Worm (Caenorhabditis elegans) whole organism, L1 larva: Measurements from ENCODE around the gene F53E10.5.

Experiments
- C16A3.4 ChIP-seq: fragments of 150-350 bp; optimal IDR thresholded peaks from 2 replicates; lab custom pipeline; 2014; ENCODE audit warnings: missing biosample characterization, missing genetic modification characterization
- C34B4.2 ChIP-seq: sonication (generic microtip); optimal IDR thresholded peaks from 2 replicates; lab custom pipeline; 2017; ENCODE audit warnings: mild to moderate bottlenecking, missing genetic modification characterization, missing compliant biosample characterization
- Y116A8C.19 ChIP-seq: sonication (generic microtip); optimal IDR thresholded peaks from 2 replicates; lab custom pipeline; 2016; ENCODE audit warnings: missing compliant biosample characterization, missing genetic modification characterization, borderline replicate concordance
- aha-1 ChIP-seq: fragments of 150-350 bp; optimal IDR thresholded peaks from 2 replicates; lab custom pipeline; 2014; ENCODE audit warnings: missing biosample characterization, missing genetic modification characterization
- aly-2 ChIP-seq: fragments of 150-350 bp; optimal IDR thresholded peaks from 2 replicates; lab custom pipeline; 2014; ENCODE audit warnings: missing biosample characterization, missing genetic modification characterization
- ama-1 ChIP-seq: fragments of 150-350 bp; optimal IDR thresholded peaks from 2 replicates; lab custom pipeline; 2014
- ceh-8 ChIP-seq: fragments of 200-800 bp; sonication (Bioruptor generic); optimal IDR thresholded peaks from 2 replicates; lab custom pipeline; 2018; ENCODE audit warnings: mild to moderate bottlenecking, missing genetic modification characterization, moderate library complexity, missing compliant biosample characterization
- ceh-82 ChIP-seq, 3 experiments: fragments of 150-350 bp in 1 of 3; sonication (generic microtip) in 2 of 3; optimal IDR thresholded peaks; 2 replicates each; lab custom pipeline; 2014 to 2017; ENCODE audit warnings: missing biosample characterization in 3 of 3, missing genetic modification characterization in 3 of 3
- ceh-88 ChIP-seq: fragments of 200-800 bp; sonication (Bioruptor generic); IDR thresholded peaks from 2 replicates; pipeline ENCODE4 v1.3.6; 2022; ENCODE audit warnings: missing genetic modification characterization, missing compliant biosample characterization
- ces-1 ChIP-seq: fragments of 150-350 bp; optimal IDR thresholded peaks from 2 replicates; lab custom pipeline; 2014; ENCODE audit warnings: missing biosample characterization, missing genetic modification reagents, missing genetic modification characterization
- dsc-1 ChIP-seq: sonication (generic microtip); optimal IDR thresholded peaks from 2 replicates; lab custom pipeline; 2016; ENCODE audit warnings: mild to moderate bottlenecking, missing genetic modification characterization, missing compliant biosample characterization
- efl-3 ChIP-seq: fragments of 200-800 bp; sonication (Bioruptor generic); optimal IDR thresholded peaks from 2 replicates; lab custom pipeline; 2018; ENCODE audit warnings: mild to moderate bottlenecking, missing genetic modification characterization, missing compliant biosample characterization
- egl-13 ChIP-seq: sonication (generic microtip); optimal IDR thresholded peaks from 2 replicates; lab custom pipeline; 2016; ENCODE audit warnings: missing genotype, missing genetic modification reagents, missing genetic modification characterization, missing compliant biosample characterization
- elt-2 ChIP-seq: sonication (generic microtip); optimal IDR thresholded peaks from 2 replicates; lab custom pipeline; 2016; ENCODE audit warnings: missing genetic modification characterization, mild to moderate bottlenecking, inconsistent platforms, missing compliant biosample characterization, missing genetic modification reagents
- elt-3 ChIP-seq, 6 experiments: fragments of 150-350 bp in 1 of 6; sonication (generic microtip); optimal IDR thresholded peaks; 2 replicates each; lab custom pipeline; 2017 to 2018; ENCODE audit warnings: missing biosample characterization in 6 of 6, missing genetic modification characterization in 6 of 6, inconsistent platforms in 1 of 6
- fkh-4 ChIP-seq: sonication (generic microtip); optimal IDR thresholded peaks from 2 replicates; lab custom pipeline; 2016; ENCODE audit warnings: missing compliant biosample characterization, missing genetic modification characterization, borderline replicate concordance
- fkh-8 ChIP-seq: sonication (generic microtip); optimal IDR thresholded peaks from 2 replicates; lab custom pipeline; 2016; ENCODE audit warnings: mild to moderate bottlenecking, missing genetic modification characterization, missing compliant biosample characterization
- fos-1 ChIP-seq: fragments of 150-350 bp; optimal IDR thresholded peaks from 2 replicates; lab custom pipeline; 2014; ENCODE audit warnings: missing biosample characterization, missing genetic modification characterization
- grh-1 ChIP-seq: fragments of 200-800 bp; sonication (Bioruptor generic); IDR thresholded peaks from 2 replicates; pipeline ENCODE4 v1.3.6; 2022; ENCODE audit warnings: missing genetic modification reagents, missing genetic modification characterization, missing compliant biosample characterization
- hlh-17 ChIP-seq: fragments of 200-800 bp; sonication (Bioruptor generic); optimal IDR thresholded peaks from 2 replicates; lab custom pipeline; 2018; ENCODE audit warnings: missing genetic modification characterization, mild to moderate bottlenecking, missing compliant biosample characterization, moderate library complexity, borderline replicate concordance
- hlh-4 ChIP-seq: sonication (generic microtip); optimal IDR thresholded peaks from 2 replicates; lab custom pipeline; 2016; ENCODE audit warnings: mild to moderate bottlenecking, missing genetic modification characterization, missing compliant biosample characterization
- isw-1 ChIP-seq: fragments of 200-800 bp; sonication (Bioruptor generic); IDR thresholded peaks from 2 replicates; pipeline ENCODE4 v1.3.6; 2022; ENCODE audit warnings: missing genetic modification characterization, missing compliant biosample characterization
- jun-1 ChIP-seq: fragments of 150-350 bp; optimal IDR thresholded peaks from 2 replicates; lab custom pipeline; 2014; ENCODE audit warnings: missing biosample characterization, missing genetic modification reagents, missing genetic modification characterization
- lin-15B ChIP-seq: fragments of 150-350 bp; sonication (generic microtip); optimal IDR thresholded peaks from 3 replicates; lab custom pipeline; 2014; ENCODE audit warnings: missing biosample characterization, missing genetic modification characterization
- lin-35 ChIP-seq, 2 experiments: fragments of 150-350 bp; optimal IDR thresholded peaks; 2 replicates each; lab custom pipeline; 2014; ENCODE audit warnings: missing biosample characterization in 2 of 2, missing genetic modification characterization in 2 of 2, missing genetic modification reagents in 2 of 2
- lin-39 ChIP-seq: fragments of 150-350 bp; optimal IDR thresholded peaks from 2 replicates; lab custom pipeline; 2014; ENCODE audit warnings: missing biosample characterization, missing genetic modification reagents, missing genetic modification characterization
- lsy-2 ChIP-seq, 2 experiments: fragments of 150-350 bp; optimal IDR thresholded peaks; 2 replicates each; lab custom pipeline; 2014; ENCODE audit warnings: missing biosample characterization in 2 of 2, missing genetic modification characterization in 2 of 2
- mdl-1 ChIP-seq, 2 experiments: fragments of 150-350 bp; optimal IDR thresholded peaks; 2 replicates each; lab custom pipeline; 2014 to 2017; ENCODE audit warnings: missing biosample characterization in 2 of 2, missing genetic modification characterization in 2 of 2, inconsistent platforms in 1 of 2
- mep-1 ChIP-seq: fragments of 150-350 bp; optimal IDR thresholded peaks from 2 replicates; lab custom pipeline; 2014; ENCODE audit warnings: missing biosample characterization, missing genetic modification characterization
- nhr-28 ChIP-seq: fragments of 150-350 bp; optimal IDR thresholded peaks from 2 replicates; lab custom pipeline; 2014; ENCODE audit warnings: missing biosample characterization, missing genetic modification characterization
- nhr-71 ChIP-seq: sonication (generic microtip); optimal IDR thresholded peaks from 2 replicates; lab custom pipeline; 2016; ENCODE audit warnings: mild to moderate bottlenecking, missing genetic modification characterization, moderate library complexity, missing compliant biosample characterization
- nhr-76 ChIP-seq: sonication (generic microtip); optimal IDR thresholded peaks from 2 replicates; lab custom pipeline; 2017; ENCODE audit warnings: missing biosample characterization, missing genetic modification characterization
- nhr-77 ChIP-seq: fragments of 150-350 bp; optimal IDR thresholded peaks from 2 replicates; lab custom pipeline; 2014; ENCODE audit warnings: missing biosample characterization, missing genetic modification characterization
- pax-3 ChIP-seq: fragments of 200-800 bp; sonication (Bioruptor generic); optimal IDR thresholded peaks from 2 replicates; lab custom pipeline; 2018; ENCODE audit warnings: mild to moderate bottlenecking, missing genetic modification characterization, moderate library complexity, missing compliant biosample characterization
- pqm-1 ChIP-seq: sonication (generic microtip); optimal IDR thresholded peaks from 3 replicates; lab custom pipeline; 2017; ENCODE audit warnings: missing biosample characterization, missing genetic modification characterization
- rnt-1 ChIP-seq: sonication (generic microtip); optimal IDR thresholded peaks from 2 replicates; lab custom pipeline; 2016; ENCODE audit warnings: mild to moderate bottlenecking, missing genetic modification characterization, moderate library complexity, missing compliant biosample characterization
- snpc-4 ChIP-seq: fragments of 150-350 bp; optimal IDR thresholded peaks from 2 replicates; lab custom pipeline; 2014; ENCODE audit warnings: missing biosample characterization, missing genetic modification characterization
- snu-23 ChIP-seq: sonication (generic microtip); optimal IDR thresholded peaks from 2 replicates; lab custom pipeline; 2016; ENCODE audit warnings: missing genetic modification characterization, missing compliant biosample characterization
- sox-4 ChIP-seq: sonication (generic microtip); optimal IDR thresholded peaks from 2 replicates; lab custom pipeline; 2016; ENCODE audit warnings: missing genetic modification characterization, missing compliant biosample characterization
- sptf-1 ChIP-seq: fragments of 150-350 bp; optimal IDR thresholded peaks from 2 replicates; lab custom pipeline; 2014; ENCODE audit warnings: missing biosample characterization, missing genetic modification characterization
- sup-37 ChIP-seq: fragments of 200-800 bp; sonication (Bioruptor generic); optimal IDR thresholded peaks from 2 replicates; lab custom pipeline; 2018; ENCODE audit warnings: mild to moderate bottlenecking, missing genetic modification characterization, missing compliant biosample characterization
- swsn-7 ChIP-seq: sonication (generic microtip); optimal IDR thresholded peaks from 2 replicates; lab custom pipeline; 2016; ENCODE audit warnings: missing genetic modification characterization, missing compliant biosample characterization
- tbx-2 ChIP-seq: sonication (generic microtip); optimal IDR thresholded peaks from 2 replicates; lab custom pipeline; 2016; ENCODE audit warnings: missing genetic modification characterization, missing compliant biosample characterization
- unc-130 ChIP-seq: fragments of 150-350 bp; optimal IDR thresholded peaks from 2 replicates; lab custom pipeline; 2017; ENCODE audit warnings: missing biosample characterization, missing genetic modification characterization, inconsistent platforms
- unc-62 ChIP-seq: fragments of 150-350 bp; optimal IDR thresholded peaks from 2 replicates; lab custom pipeline; 2014; ENCODE audit warnings: missing biosample characterization, missing genetic modification reagents, missing genetic modification characterization
- unc-86 ChIP-seq: sonication (generic microtip); optimal IDR thresholded peaks from 2 replicates; lab custom pipeline; 2016; ENCODE audit warnings: missing genetic modification characterization, missing compliant biosample characterization
- unc-98 ChIP-seq: fragments of 200-800 bp; sonication (Bioruptor generic); IDR thresholded peaks from 2 replicates; pipeline ENCODE4 v1.3.6; 2022; ENCODE audit warnings: missing genetic modification characterization, missing compliant biosample characterization
- vab-15 ChIP-seq: sonication (generic microtip); optimal IDR thresholded peaks from 2 replicates; lab custom pipeline; 2017; ENCODE audit warnings: missing genotype, mild to moderate bottlenecking, missing genetic modification characterization, missing compliant biosample characterization
- xbp-1 ChIP-seq: sonication (generic microtip); optimal IDR thresholded peaks from 2 replicates; lab custom pipeline; 2016; ENCODE audit warnings: missing genetic modification characterization, missing compliant biosample characterization
- zag-1 ChIP-seq: fragments of 150-350 bp; optimal IDR thresholded peaks from 2 replicates; lab custom pipeline; 2014; ENCODE audit warnings: missing biosample characterization, missing genetic modification characterization
- zip-4 ChIP-seq: fragments of 200-800 bp; sonication (Bioruptor generic); optimal IDR thresholded peaks from 2 replicates; lab custom pipeline; 2018; ENCODE audit warnings: mild to moderate bottlenecking, missing genetic modification characterization, moderate library complexity, missing compliant biosample characterization

The F53E10.5 gene

ce11 chrV:2639035-2639434, 40.3 kb upstream of the F53E10.5 start, which contains the start of gene W02H5.2:
W02H5.2 (plus strand) TSS chrV:2639335.
- TF ChIP-seq xbp-1 (tag; lab: Kevin White, UChicago): no peak
- TF ChIP-seq sptf-1 (tag; lab: Kevin White, UChicago): no peak
- no peak for TF ChIP-seq lin-39 (tag; lab: Kevin White, UChicago)
- TF ChIP-seq sup-37: no peak
- TF ChIP-seq, all 84 proteins: peak for 0

ce11 chrV:2638545-2638944, 39.8 kb upstream of the F53E10.5 start, which contains the start of gene W02H5.19:
W02H5.19 (plus strand) TSS chrV:2638890.
- TF ChIP-seq grh-1 (GFP tag; lab: Robert Waterston, UW) (peak; percentile 78), mdl-1 (tag; optimal IDR thresholded peaks at IDR 0.05; lab: Kevin White, UChicago) (peak in 1 of 2 experiments; percentile 42), vab-15 (tag; lab: Kevin White, UChicago) (peak; percentile 82), ceh-88 (GFP tag; lab: Robert Waterston, UW) (peak; percentile 81), nhr-76 (tag; lab: Kevin White, UChicago) (no peak), hlh-17 (peak; percentile 66), ama-1 (lab: Kevin White, UChicago) (no peak), elt-3 (tag; optimal IDR thresholded peaks at IDR 0.05; lab: Kevin White, UChicago) (peak in 2 of 6 experiments; percentile 55 to 71), isw-1 (peak; percentile 84), fkh-4 (tag; lab: Kevin White, UChicago) (peak; percentile 98), swsn-7 (tag; lab: Kevin White, UChicago) (peak; percentile 94), unc-98 (GFP tag; lab: Robert Waterston, UW) (peak; percentile 79), snpc-4 (tag; lab: Kevin White, UChicago) (peak; percentile 56), tbx-2 (tag; lab: Kevin White, UChicago) (peak; percentile 96), lin-39 (tag; lab: Kevin White, UChicago) (peak; percentile 70), unc-130 (peak; percentile 60), hlh-4 (peak; percentile 91), unc-86 (tag; lab: Kevin White, UChicago) (peak; percentile 88), zip-4 (peak; percentile 81), Y116A8C.19 (tag; lab: Kevin White, UChicago) (peak; percentile 87), rnt-1 (tag; lab: Kevin White, UChicago) (peak; percentile 100), fkh-8 (peak; percentile 82), lin-15B (tag; lab: Kevin White, UChicago) (peak; percentile 56), nhr-28 (tag; lab: Kevin White, UChicago) (no peak), mep-1 (tag; lab: Kevin White, UChicago) (peak; percentile 74), aha-1 (tag; lab: Kevin White, UChicago) (peak; percentile 37), pqm-1 (tag; lab: Kevin White, UChicago) (no peak), ces-1 (GFP tag; lab: Kevin White, UChicago) (no peak), pax-3 (tag; lab: Kevin White, UChicago) (peak; percentile 95), efl-3 (GFP tag; lab: Kevin White, UChicago) (peak; percentile 74), snu-23 (peak; percentile 93), fos-1 (tag; lab: Kevin White, UChicago) (peak; percentile 7), lin-35 (GFP tag; optimal IDR thresholded peaks at IDR 0.05; lab: Kevin White, UChicago) (peak; percentile 97 to 98), egl-13 (tag; lab: Kevin White, UChicago) (peak; percentile 95), zag-1 (no peak), nhr-77 (tag; lab: Kevin White, UChicago) (peak; percentile 43), sox-4 (peak; percentile 96), unc-62 (GFP tag; lab: Kevin White, UChicago) (no peak), jun-1 (tag; lab: Kevin White, UChicago) (no peak), nhr-71 (peak; percentile 96), aly-2 (tag; lab: Kevin White, UChicago) (no peak), dsc-1 (tag; lab: Kevin White, UChicago) (peak; percentile 97), ceh-82 (tag; optimal IDR thresholded peaks at IDR 0.05; lab: Kevin White, UChicago) (peak; percentile 71 to 81 (median 79)), elt-2 (peak; percentile 84), C16A3.4 (tag; lab: Kevin White, UChicago) (peak; percentile 64), C34B4.2 (peak; percentile 56), ceh-8 (GFP tag; lab: Kevin White, UChicago) (peak; percentile 90), lsy-2 (tag; optimal IDR thresholded peaks at IDR 0.05; lab: Kevin White, UChicago) (peak; percentile 81 to 88)
